Worm (Caenorhabditis elegans): ENCODE measurements around the gene R03H10.7.

DNA sequence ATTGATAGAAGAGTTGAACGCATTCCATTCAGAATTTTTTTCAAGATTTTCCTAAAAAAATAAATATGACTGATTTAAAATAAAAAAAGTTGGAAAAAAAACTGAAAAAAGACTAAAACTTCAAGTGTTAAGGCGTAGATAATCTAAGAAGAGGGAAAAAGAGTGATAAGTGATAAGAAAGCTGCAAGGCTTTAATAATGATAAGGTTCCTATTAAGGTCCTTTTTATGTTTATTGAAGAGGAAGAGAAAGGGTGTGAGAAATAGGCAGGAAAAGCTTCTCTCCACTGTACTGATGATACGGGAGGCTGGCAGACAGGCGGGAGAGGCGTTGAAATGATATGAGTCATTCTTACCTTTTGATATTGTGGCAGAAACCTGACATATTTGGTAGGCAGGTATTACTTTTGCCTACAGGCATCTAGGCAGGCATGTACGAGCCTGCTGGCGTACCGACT, 25.0 kb upstream of the R03H10.7 start, which contains the start of gene mth-1:
- TF ChIP-seq him-1 (tag; optimal IDR thresholded peaks at IDR 0.05) = no peak
- TF ChIP-seq W03F9.2 (tag; optimal IDR thresholded peaks at IDR 0.05) = no peak

Data from whole organism, L4/young adult.